Worm (Caenorhabditis elegans) whole organism, L3 larva: ENCODE results near the gene srw-11.

ENCODE experiments used
- R02D3.7 ChIP-seq: fragments of 150-350 bp; optimal IDR thresholded peaks from 2 replicates; lab custom pipeline; 2014; ENCODE audit warnings: missing biosample characterization, missing genetic modification characterization
- ama-1 ChIP-seq: fragments of 150-350 bp; optimal IDR thresholded peaks from 2 replicates; lab custom pipeline; 2018
- lin-15B ChIP-seq: fragments of 150-350 bp; optimal IDR thresholded peaks from 2 replicates; lab custom pipeline; 2014; ENCODE audit warnings: missing biosample characterization, missing genetic modification characterization
- nhr-11 ChIP-seq: fragments of 150-350 bp; optimal IDR thresholded peaks from 2 replicates; lab custom pipeline; 2014; ENCODE audit warnings: missing biosample characterization, missing genetic modification characterization
- nhr-76 ChIP-seq: fragments of 150-350 bp; sonication (generic microtip); optimal IDR thresholded peaks from 5 replicates; lab custom pipeline; 2014; ENCODE audit warnings: missing biosample characterization, missing genetic modification characterization
- pqm-1 ChIP-seq: fragments of 150-350 bp; optimal IDR thresholded peaks from 2 replicates; lab custom pipeline; 2017; ENCODE audit warnings: missing biosample characterization, missing genetic modification characterization, inconsistent platforms
- unc-62 ChIP-seq: fragments of 150-350 bp; sonication (generic microtip); optimal IDR thresholded peaks from 4 replicates; lab custom pipeline; 2014; ENCODE audit warnings: missing biosample characterization, missing genetic modification reagents, missing genetic modification characterization

- TF ChIP-seq unc-62 (GFP tag; lab: Kevin White, UChicago) = no peak
- no peak for TF ChIP-seq ama-1
- TF ChIP-seq nhr-11 (tag; lab: Kevin White, UChicago) = no peak
- no peak for TF ChIP-seq R02D3.7 (tag; lab: Kevin White, UChicago)
- no peak for TF ChIP-seq nhr-76 (tag; lab: Kevin White, UChicago)
- TF ChIP-seq pqm-1 (tag; lab: Kevin White, UChicago) = no peak
- TF ChIP-seq lin-15B = no peak
Observed at ce11 chrV:15274757-15275156, 34.6 kb upstream of the srw-11 start, which contains the start of gene srw-16.
